Fruit fly (Drosophila melanogaster): ENCODE data around the gene Atg16.

The Atg16 gene

DNA sequence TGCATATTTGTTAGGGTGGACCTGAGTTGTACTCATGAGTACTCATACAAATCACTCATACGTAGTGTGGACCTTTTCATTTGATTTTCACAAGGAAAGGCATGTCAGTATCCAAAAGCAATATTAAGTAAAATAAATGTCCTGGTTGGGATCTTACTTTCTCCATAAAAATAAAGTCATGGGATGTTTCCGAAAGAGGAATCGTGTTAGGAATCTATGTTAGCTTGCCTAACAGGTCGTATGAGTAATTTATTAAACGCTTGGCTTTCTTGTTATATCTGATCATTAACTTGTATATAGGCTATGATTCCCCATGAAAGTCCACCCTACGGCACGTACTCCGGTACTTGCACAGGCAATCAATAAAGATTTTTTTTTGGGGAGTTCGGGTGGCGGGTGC lies 40.9 kb upstream of the Atg16 start (continued):
- peak; percentile 67 for TF ChIP-seq CG10669 (GFP tag; optimal IDR thresholded peaks at IDR 0.05)
- TF ChIP-seq CG11902 (GFP tag; optimal IDR thresholded peaks at IDR 0.05) = peak; percentile 25
- peak; percentile 75 for TF ChIP-seq Eip75B (GFP tag; optimal IDR thresholded peaks at IDR 0.05)
- TF ChIP-seq Ets96B (tag; optimal IDR thresholded peaks at IDR 0.05) = peak; percentile 72
- TF ChIP-seq Lpt (GFP tag; optimal IDR thresholded peaks at IDR 0.05) = peak; percentile 59
- peak; percentile 56 for TF ChIP-seq spab (GFP tag; optimal IDR thresholded peaks at IDR 0.05)
- peak; percentile 57 for TF ChIP-seq Ets21C (GFP tag; optimal IDR thresholded peaks at IDR 0.05)
- peak; percentile 56 for TF ChIP-seq CG16779 (tag; optimal IDR thresholded peaks at IDR 0.05)
- TF ChIP-seq Gug (GFP tag; IDR thresholded peaks at IDR 0.05) = 0 out of 2 replicates have a peak, but pooled peaks have one; percentile 34
- peak; percentile 75 for TF ChIP-seq achi (GFP tag; optimal IDR thresholded peaks at IDR 0.05)
- peak; percentile 73 for TF ChIP-seq lz (GFP tag; optimal IDR thresholded peaks at IDR 0.05)
- peak; percentile 79 for TF ChIP-seq Met (GFP tag; optimal IDR thresholded peaks at IDR 0.05)
- TF ChIP-seq Hr39 (GFP tag; optimal IDR thresholded peaks at IDR 0.05) = peak; percentile 68
- peak; percentile 7 for TF ChIP-seq Blimp-1 (GFP tag; optimal IDR thresholded peaks at IDR 0.05)
- no peak; the same call in 1 of the 2 replicates for TF ChIP-seq CG11294 (GFP tag; IDR thresholded peaks at IDR 0.05)
- TF ChIP-seq CG6854 (GFP tag; optimal IDR thresholded peaks at IDR 0.05) = no peak
- TF ChIP-seq CG32006 (GFP tag; optimal IDR thresholded peaks at IDR 0.05) = peak; percentile 87
- peak; percentile 26 to 84 for TF ChIP-seq salr (GFP tag; optimal IDR thresholded peaks at IDR 0.05)
- TF ChIP-seq CG10631 (GFP tag; optimal IDR thresholded peaks at IDR 0.05) = peak; percentile 75
- peak; percentile 61 for TF ChIP-seq CG9139 (GFP tag; optimal IDR thresholded peaks at IDR 0.05)
- TF ChIP-seq Eip78C (GFP tag) = peak; percentile 96

DNA sequence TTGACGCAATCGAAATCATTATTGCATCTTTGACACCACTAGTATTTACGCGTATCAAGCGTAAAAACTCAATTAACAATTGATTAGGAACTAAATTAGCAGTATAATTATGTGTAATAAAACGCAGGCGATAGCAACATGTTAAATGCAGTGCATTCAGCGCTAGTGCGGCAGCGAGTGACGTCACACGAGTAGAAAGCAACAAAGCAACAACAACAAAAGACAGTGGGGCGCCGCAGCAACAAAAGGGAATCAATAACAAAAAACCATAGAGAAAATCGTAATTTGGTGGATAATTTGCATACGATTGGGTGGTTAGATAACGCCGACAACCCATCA lies 34.4 kb upstream of the Atg16 start, which contains the start of gene CG34133:
Gene CG34133 (plus strand): TSS at position 16 of the 339 bp plus-strand sequence.
- TF ChIP-seq Eip78C (GFP tag) (peak; percentile 46), CG4318 (GFP tag; optimal IDR thresholded peaks at IDR 0.05) (no peak)

DNA sequence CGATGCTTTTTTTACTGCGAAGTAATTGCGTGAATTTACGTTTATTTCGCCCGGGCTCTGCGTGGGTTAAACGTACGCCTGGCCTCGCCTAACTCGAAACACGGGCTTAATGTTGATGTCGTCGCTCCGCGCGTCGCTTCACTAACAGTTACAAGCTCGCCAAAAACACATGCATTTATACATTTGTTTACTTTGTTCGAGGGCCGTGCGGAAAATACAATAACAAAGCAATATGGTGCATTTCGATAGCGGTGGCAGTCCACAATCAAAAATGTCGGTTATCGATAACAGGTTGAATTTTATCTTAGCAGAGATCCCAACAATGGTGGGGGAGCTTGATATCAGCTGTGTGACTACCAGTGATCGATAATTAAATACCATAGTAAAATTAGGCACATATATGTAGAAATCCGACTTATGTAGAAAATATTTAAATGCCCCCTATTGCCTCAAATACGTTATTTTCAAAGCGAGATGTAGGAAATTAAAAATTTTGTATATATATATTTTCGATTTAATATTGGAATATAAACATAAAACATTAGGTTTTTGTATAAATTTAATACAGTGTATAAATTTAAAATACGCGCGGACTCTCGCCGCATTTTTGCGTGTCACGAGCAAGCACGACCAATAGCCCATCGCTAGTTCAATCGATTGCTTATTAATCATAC lies 33.9 kb upstream of the Atg16 start, which contains the start of gene Zip99C:
Gene Zip99C (minus strand): TSS at position 220 of the 674 bp plus-strand sequence.
- TF ChIP-seq dsx (GFP tag; optimal IDR thresholded peaks at IDR 0.05; ENCODE audit: poor library complexity, severe bottlenecking) (peak; percentile 41), Lpt (GFP tag; optimal IDR thresholded peaks at IDR 0.05) (no peak), Met (GFP tag; optimal IDR thresholded peaks at IDR 0.05) (peak; percentile 42), CG4318 (GFP tag; optimal IDR thresholded peaks at IDR 0.05) (no peak), acj6 (GFP tag; optimal IDR thresholded peaks at IDR 0.05) (no peak), Eip75B (GFP tag; optimal IDR thresholded peaks at IDR 0.05) (no peak), OdsH (GFP tag; optimal IDR thresholded peaks at IDR 0.05) (no peak), CG15336 (GFP tag; IDR thresholded peaks at IDR 0.05) (no peak), fd59A (GFP tag; optimal IDR thresholded peaks at IDR 0.05) (no peak), CG1621 (tag; optimal IDR thresholded peaks at IDR 0.05) (no peak), Gug (GFP tag; IDR thresholded peaks at IDR 0.05) (no peak), net (GFP tag; optimal IDR thresholded peaks at IDR 0.05) (no peak), Hr38 (GFP tag; optimal IDR thresholded peaks at IDR 0.05) (no peak), vri (GFP tag; optimal IDR thresholded peaks at IDR 0.05) (peak; percentile 45), CG7368 (GFP tag; optimal IDR thresholded peaks at IDR 0.05) (no peak), Eip78C (GFP tag) (peak; percentile 73), Sox102F (GFP tag; optimal IDR thresholded peaks at IDR 0.05) (no peak), eg (GFP tag; IDR thresholded peaks at IDR 0.05) (no peak), cyc (GFP tag; optimal IDR thresholded peaks at IDR 0.05) (no peak), CG11762 (GFP tag; optimal IDR thresholded peaks at IDR 0.05; ENCODE audit: insufficient read depth) (no peak), Hr39 (GFP tag; optimal IDR thresholded peaks at IDR 0.05) (no peak), lz (GFP tag; optimal IDR thresholded peaks at IDR 0.05) (peak; percentile 24), CG6163 (GFP tag; IDR thresholded peaks at IDR 0.05) (no peak), Ets96B (tag; optimal IDR thresholded peaks at IDR 0.05) (no peak), fkh (GFP tag; optimal IDR thresholded peaks at IDR 0.05) (peak; percentile 70), pdm3 (GFP tag; optimal IDR thresholded peaks at IDR 0.05) (no peak), salr (GFP tag; optimal IDR thresholded peaks at IDR 0.05) (no peak), CG6792 (GFP tag; optimal IDR thresholded peaks at IDR 0.05) (peak; percentile 27), Blimp-1 (GFP tag; optimal IDR thresholded peaks at IDR 0.05) (no peak), CG11294 (GFP tag; IDR thresholded peaks at IDR 0.05) (no peak), CG11902 (GFP tag; optimal IDR thresholded peaks at IDR 0.05) (no peak), CG8319 (GFP tag; optimal IDR thresholded peaks at IDR 0.05) (no peak), achi (GFP tag; optimal IDR thresholded peaks at IDR 0.05) (no peak), CG8632 (GFP tag; optimal IDR thresholded peaks at IDR 0.05) (no peak), ss (GFP tag; optimal IDR thresholded peaks at IDR 0.05) (no peak), CG10669 (GFP tag; optimal IDR thresholded peaks at IDR 0.05) (no peak), Hr4 (GFP tag; optimal IDR thresholded peaks at IDR 0.05) (no peak), Eip93F (GFP tag; optimal IDR thresholded peaks at IDR 0.05) (peak; percentile 72)
